Worm (Caenorhabditis elegans) whole organism, late embryonic: ENCODE measurements around the gene ost-1.

ENCODE experiments used
- ama-1 ChIP-seq: fragments of 150-350 bp; optimal IDR thresholded peaks from 2 replicates; lab custom pipeline; 2014
- elt-2 ChIP-seq: sonication (generic microtip); optimal IDR thresholded peaks from 2 replicates; lab custom pipeline; 2016; ENCODE audit warnings: missing genetic modification reagents, missing genetic modification characterization, missing compliant biosample characterization
- hlh-13 ChIP-seq: fragments of 200-800 bp; sonication (Bioruptor generic); optimal IDR thresholded peaks from 2 replicates; lab custom pipeline; 2018; ENCODE audit warnings: mild to moderate bottlenecking, missing genetic modification characterization, missing compliant biosample characterization

ce11 chrIV:1105104-1105503 lies 2.1 kb upstream of the ost-1 start:
- no peak for TF ChIP-seq hlh-13 (GFP tag; lab: Kevin White, UChicago)
- no peak for TF ChIP-seq elt-2 (tag; lab: Kevin White, UChicago)
- no peak for TF ChIP-seq ama-1 (lab: Kevin White, UChicago)
